Fruit fly (Drosophila melanogaster) whole organism, pupa: ENCODE data around the gene kirre.

ENCODE experiments used
- CG10348 ChIP-seq: fragments of 200-800 bp; sonication (Bioruptor generic); IDR thresholded peaks from 2 replicates; pipeline ENCODE4 v1.3.6; 2022; ENCODE audit warnings: missing biosample characterization, missing genetic modification characterization
- CG12605 ChIP-seq: fragments of 200-800 bp; sonication (Bioruptor generic); IDR thresholded peaks from 2 replicates; pipeline ENCODE4 v1.3.6; 2022; ENCODE audit warnings: missing biosample characterization, missing genetic modification characterization
- CG13204 ChIP-seq: fragments of 200-800 bp; sonication (Bioruptor generic); optimal IDR thresholded peaks from 2 replicates; lab custom pipeline; 2018; ENCODE audit warnings: missing biosample characterization, mild to moderate bottlenecking, missing genetic modification characterization, moderate library complexity
- CG14655 ChIP-seq: fragments of 200-800 bp; sonication (Bioruptor generic); optimal IDR thresholded peaks from 3 replicates; lab custom pipeline; 2017; ENCODE audit warnings: mild to moderate bottlenecking, missing biosample characterization, missing genetic modification reagents, missing genetic modification characterization
- CG15710 ChIP-seq: fragments of 200-800 bp; sonication (Bioruptor generic); optimal IDR thresholded peaks from 2 replicates; lab custom pipeline; 2018; ENCODE audit warnings: missing biosample characterization, mild to moderate bottlenecking, missing genetic modification characterization, moderate library complexity
- CG17806 ChIP-seq: fragments of 200-800 bp; sonication (Bioruptor generic); optimal IDR thresholded peaks from 2 replicates; lab custom pipeline; 2018; ENCODE audit warnings: missing biosample characterization, mild to moderate bottlenecking, missing genetic modification characterization, moderate library complexity
- CG32121 ChIP-seq: fragments of 200-800 bp; sonication (Bioruptor generic); IDR thresholded peaks from 2 replicates; pipeline ENCODE4 v1.3.6; 2022; ENCODE audit warnings: missing biosample characterization, missing genetic modification characterization
- CG34367 ChIP-seq: fragments of 200-800 bp; sonication (Bioruptor generic); optimal IDR thresholded peaks from 2 replicates; lab custom pipeline; 2018; ENCODE audit warnings: missing biosample characterization, mild to moderate bottlenecking, missing genetic modification characterization
- CG4496 ChIP-seq: fragments of 200-800 bp; sonication (Bioruptor generic); IDR thresholded peaks from 3 replicates; pipeline ENCODE4 v1.3.6; 2022; ENCODE audit warnings: missing biosample characterization, missing genetic modification characterization
- CG8159 ChIP-seq: fragments of 200-800 bp; sonication (Bioruptor generic); optimal IDR thresholded peaks from 3 replicates; lab custom pipeline; 2018; ENCODE audit warnings: missing biosample characterization, mild to moderate bottlenecking, missing genetic modification characterization, moderate library complexity
- CG8301 ChIP-seq: fragments of 200-800 bp; sonication (Bioruptor generic); optimal IDR thresholded peaks from 2 replicates; lab custom pipeline; 2018; ENCODE audit warnings: missing biosample characterization, mild to moderate bottlenecking, missing genetic modification characterization
- CG9948 ChIP-seq: fragments of 200-800 bp; sonication (Bioruptor generic); optimal IDR thresholded peaks from 2 replicates; lab custom pipeline; 2018; ENCODE audit warnings: missing biosample characterization, mild to moderate bottlenecking, missing genetic modification characterization, moderate library complexity
- D1 ChIP-seq: fragments of 200-800 bp; sonication (Bioruptor generic); optimal IDR thresholded peaks from 2 replicates; lab custom pipeline; 2018; ENCODE audit warnings: missing biosample characterization, mild to moderate bottlenecking, missing genetic modification characterization, moderate library complexity
- EcR ChIP-seq: fragments of 200-800 bp; sonication (Bioruptor generic); optimal IDR thresholded peaks from 3 replicates; lab custom pipeline; 2019; ENCODE audit warnings: missing biosample characterization, missing genetic modification characterization, mild to moderate bottlenecking, moderate library complexity, missing genetic modification reagents
- Ets98B ChIP-seq: fragments of 200-800 bp; sonication (Bioruptor generic); IDR thresholded peaks from 2 replicates; pipeline ENCODE4 v1.3.6; 2022; ENCODE audit warnings: missing biosample characterization, missing genetic modification characterization
- Pif1A ChIP-seq: fragments of 200-800 bp; sonication (Bioruptor generic); optimal IDR thresholded peaks from 3 replicates; lab custom pipeline; 2016; ENCODE audit warnings: missing biosample characterization, missing genetic modification characterization
- Pif1B ChIP-seq: fragments of 200-800 bp; sonication (Bioruptor generic); optimal IDR thresholded peaks from 3 replicates; lab custom pipeline; 2016; ENCODE audit warnings: missing biosample characterization, missing genetic modification characterization
- Snoo ChIP-seq: fragments of 200-800 bp; sonication (Bioruptor generic); optimal IDR thresholded peaks from 3 replicates; lab custom pipeline; 2017; ENCODE audit warnings: missing biosample characterization, mild to moderate bottlenecking, missing genetic modification characterization, inconsistent platforms
- fd96Ca ChIP-seq: fragments of 200-800 bp; sonication (Bioruptor generic); IDR thresholded peaks from 3 replicates; pipeline ENCODE4 v1.3.6; 2022; ENCODE audit warnings: missing biosample characterization, missing genetic modification characterization
- gl ChIP-seq: fragments of 200-800 bp; sonication (Bioruptor generic); optimal IDR thresholded peaks from 2 replicates; lab custom pipeline; 2018; ENCODE audit warnings: missing biosample characterization, mild to moderate bottlenecking, missing genetic modification characterization
- rn ChIP-seq: fragments of 200-800 bp; sonication (Bioruptor generic); IDR thresholded peaks from 2 replicates; pipeline ENCODE4 v1.3.6; 2022; ENCODE audit warnings: missing biosample characterization, missing genetic modification characterization

kirre gene

dm6 chrX:2707377-2708090 lies 32.6 kb upstream of the kirre start, which contains the start of gene CG2680:
Gene CG2680 (minus strand): TSS chrX:2707427.
- TF ChIP-seq EcR (GFP tag; lab: Kevin White, UChicago) (peak; percentile 24), CG10348 (GFP tag; lab: Robert Waterston, UW) (no peak)
- TF ChIP-seq, all 21 proteins: peak for 1

- peak; percentile 47 for TF ChIP-seq Ets98B (GFP tag; lab: Robert Waterston, UW)
- peak; percentile 61 for TF ChIP-seq fd96Ca (GFP tag; lab: Robert Waterston, UW)
- no peak for TF ChIP-seq D1 (tag; lab: Kevin White, UChicago)
- TF ChIP-seq CG10348 (GFP tag; lab: Robert Waterston, UW) = peak; percentile 26; the same call in 1 of the 2 replicates
- no peak for TF ChIP-seq CG13204
- TF ChIP-seq CG4496 (GFP tag; lab: Robert Waterston, UW) = peak; percentile 81
- TF ChIP-seq CG12605 (GFP tag; lab: Robert Waterston, UW) = 0 out of 2 replicates have a peak, but pooled peaks have one; percentile 34
Observed at dm6 chrX:2708156-2708734, 31.9 kb upstream of the kirre start, which contains the start of gene CG2681. Gene CG2681 (plus strand): TSS chrX:2708684.

- TF ChIP-seq Pif1B (no peak), Ets98B (GFP tag; lab: Robert Waterston, UW) (no peak), gl (no peak), CG15710 (tag; lab: Kevin White, UChicago) (no peak), Snoo (tag; lab: Kevin White, UChicago) (no peak), CG4496 (GFP tag; lab: Robert Waterston, UW) (no peak), CG34367 (no peak), rn (no peak), CG17806 (tag; lab: Kevin White, UChicago) (no peak), CG32121 (GFP tag; lab: Robert Waterston, UW) (no peak), CG10348 (GFP tag; lab: Robert Waterston, UW) (no peak), D1 (tag; lab: Kevin White, UChicago) (no peak), CG8301 (tag; lab: Kevin White, UChicago) (no peak), CG14655 (GFP tag; lab: Kevin White, UChicago) (no peak), CG13204 (no peak), Pif1A (no peak), CG12605 (GFP tag; lab: Robert Waterston, UW) (no peak)
- TF ChIP-seq, all 21 proteins: peak for 0
Observed at dm6 chrX:2713776-2714175, 26.4 kb upstream of the kirre start, which contains the start of the genes CG2685 and CG2694. Gene CG2685 (minus strand): TSS chrX:2713960. Gene CG2694 (plus strand): TSS chrX:2714079.

dm6 chrX:2714730-2715129 lies 25.5 kb upstream of the kirre start:
- TF ChIP-seq CG34367 = no peak
- no peak for TF ChIP-seq CG8301 (tag; lab: Kevin White, UChicago)
- TF ChIP-seq CG4496 (GFP tag; lab: Robert Waterston, UW) = 0 out of 3 replicates have a peak, but pooled peaks have one; percentile 17
- TF ChIP-seq CG10348 (GFP tag; lab: Robert Waterston, UW) = no peak
- no peak for TF ChIP-seq Snoo (tag; lab: Kevin White, UChicago)
- peak; percentile 54; the same call in 1 of the 3 replicates for TF ChIP-seq fd96Ca (GFP tag; lab: Robert Waterston, UW)
- TF ChIP-seq Ets98B (GFP tag; lab: Robert Waterston, UW) = 0 out of 2 replicates have a peak, but pooled peaks have one; percentile 8
- no peak for TF ChIP-seq CG17806 (tag; lab: Kevin White, UChicago)

- TF ChIP-seq Pif1B (no peak), CG17806 (tag; lab: Kevin White, UChicago) (no peak), CG9948 (tag; lab: Kevin White, UChicago) (no peak), CG32121 (GFP tag; lab: Robert Waterston, UW) (no peak), Pif1A (no peak), CG15710 (tag; lab: Kevin White, UChicago) (no peak)
Observed at dm6 chrX:2720122-2720521, 20.1 kb upstream of the kirre start, which contains the start of gene CG2701. Gene CG2701 (minus strand): TSS chrX:2720327.

- no peak for TF ChIP-seq CG13204
- TF ChIP-seq Pif1A = no peak
- TF ChIP-seq rn = no peak
- no peak for TF ChIP-seq CG17806 (tag; lab: Kevin White, UChicago)
- TF ChIP-seq Pif1B = no peak
- TF ChIP-seq CG9948 (tag; lab: Kevin White, UChicago) = no peak
- TF ChIP-seq D1 (tag; lab: Kevin White, UChicago) = no peak
- TF ChIP-seq CG8159 (tag; lab: Kevin White, UChicago) = no peak
- no peak for TF ChIP-seq CG12605 (GFP tag; lab: Robert Waterston, UW)
- TF ChIP-seq Snoo (tag; lab: Kevin White, UChicago) = no peak
- TF ChIP-seq CG34367 = no peak
Observed at dm6 chrX:2726420-2726819, 13.8 kb upstream of the kirre start, which contains the start of gene vilya. Gene vilya (plus strand): TSS chrX:2726678.
